Worm (Caenorhabditis elegans): ENCODE data around the gene srd-63.

The srd-63 gene

ce11 chrV:16417014-16417413 is 23.4 kb upstream of the srd-63 start, which contains the start of gene str-55:
TSS of gene str-55 (minus strand) at chrV:16417114.
- TF ChIP-seq sox-2 (GFP tag; IDR thresholded peaks at IDR 0.05): no peak
- no peak for TF ChIP-seq pha-4 (tag; optimal IDR thresholded peaks at IDR 0.05)
- TF ChIP-seq che-1 (tag; optimal IDR thresholded peaks at IDR 0.05): no peak
- no peak for TF ChIP-seq hlh-8 (tag; optimal IDR thresholded peaks at IDR 0.05)
- TF ChIP-seq dmd-4 (tag; optimal IDR thresholded peaks at IDR 0.05; ENCODE audit: borderline replicate concordance): no peak
- TF ChIP-seq ets-4 (tag; optimal IDR thresholded peaks at IDR 0.05): no peak
- TF ChIP-seq unc-42 (tag; optimal IDR thresholded peaks at IDR 0.05): no peak
- no peak for TF ChIP-seq lim-6 (tag; optimal IDR thresholded peaks at IDR 0.05)
- no peak for TF ChIP-seq odd-2 (tag; optimal IDR thresholded peaks at IDR 0.05)
- TF ChIP-seq ceh-2 (tag; optimal IDR thresholded peaks at IDR 0.05): no peak
- TF ChIP-seq ceh-24 (tag; optimal IDR thresholded peaks at IDR 0.05): no peak
- TF ChIP-seq hlh-15 (tag; optimal IDR thresholded peaks at IDR 0.05): no peak
- no peak for TF ChIP-seq ceh-31 (tag; optimal IDR thresholded peaks at IDR 0.05)
- no peak for TF ChIP-seq ama-1 (optimal IDR thresholded peaks at IDR 0.05)
- no peak for TF ChIP-seq hlh-6 (tag; optimal IDR thresholded peaks at IDR 0.05)

ce11 chrV:16410521-16410920 is 16.9 kb upstream of the srd-63 start, which contains the start of gene srh-145:
TSS of gene srh-145 (plus strand) at chrV:16410713.
- no peak for TF ChIP-seq pax-1 (tag; optimal IDR thresholded peaks at IDR 0.05)
- no peak for TF ChIP-seq fax-1 (tag; optimal IDR thresholded peaks at IDR 0.05)
- TF ChIP-seq ceh-14 (tag; optimal IDR thresholded peaks at IDR 0.05): no peak
- TF ChIP-seq ref-2 (tag; optimal IDR thresholded peaks at IDR 0.05): no peak
- TF ChIP-seq nfya-1 (tag; optimal IDR thresholded peaks at IDR 0.05): no peak
- TF ChIP-seq C38D4.7 (GFP tag; optimal IDR thresholded peaks at IDR 0.05): no peak

ce11 chrV:16407663-16408062 is 14.0 kb upstream of the srd-63 start, which contains the start of gene F26D2.3:
TSS of gene F26D2.3 (plus strand) at chrV:16407963.
- TF ChIP-seq C08G9.2 (tag; optimal IDR thresholded peaks at IDR 0.05) (no peak), ceh-18 (tag; optimal IDR thresholded peaks at IDR 0.05) (no peak), K02D7.2 (tag; optimal IDR thresholded peaks at IDR 0.05) (no peak), ahr-1 (tag; optimal IDR thresholded peaks at IDR 0.05) (no peak), C38D4.7 (GFP tag; optimal IDR thresholded peaks at IDR 0.05) (no peak), dve-1 (tag; optimal IDR thresholded peaks at IDR 0.05) (no peak), hlh-15 (tag; optimal IDR thresholded peaks at IDR 0.05) (no peak), ceh-45 (GFP tag; IDR thresholded peaks at IDR 0.05) (no peak), elt-2 (tag; optimal IDR thresholded peaks at IDR 0.05) (no peak)

ce11 chrV:16406357-16406756 is 12.7 kb upstream of the srd-63 start:
- TF ChIP-seq ceh-22 (tag; optimal IDR thresholded peaks at IDR 0.05): no peak
- no peak for TF ChIP-seq unc-3 (GFP tag; conservative IDR thresholded peaks at IDR 0.05)
- no peak for TF ChIP-seq unc-3 (tag; optimal IDR thresholded peaks at IDR 0.05)

ce11 chrV:16405366-16405765 is 11.7 kb upstream of the srd-63 start:
- TF ChIP-seq lin-11 (tag; optimal IDR thresholded peaks at IDR 0.05) (no peak), sox-2 (GFP tag; IDR thresholded peaks at IDR 0.05) (no peak), ceh-9 (tag; optimal IDR thresholded peaks at IDR 0.05) (no peak), syd-9 (tag; optimal IDR thresholded peaks at IDR 0.05) (no peak), dmd-4 (tag; optimal IDR thresholded peaks at IDR 0.05; ENCODE audit: borderline replicate concordance) (no peak), ahr-1 (tag; optimal IDR thresholded peaks at IDR 0.05) (no peak), sdc-2 (tag; optimal IDR thresholded peaks at IDR 0.05) (no peak), K09A11.1 (tag; optimal IDR thresholded peaks at IDR 0.05; ENCODE audit: insufficient read depth) (no peak), Y22D7AL.16 (tag; optimal IDR thresholded peaks at IDR 0.05) (no peak), ttx-3 (tag; optimal IDR thresholded peaks at IDR 0.05) (no peak), fax-1 (tag; optimal IDR thresholded peaks at IDR 0.05) (no peak)
